Worm (Caenorhabditis elegans) whole organism, L1 larva: ENCODE data around the gene B0564.2.

Experiments used
- C16A3.4 ChIP-seq: fragments of 150-350 bp; optimal IDR thresholded peaks from 2 replicates; lab custom pipeline; 2014; ENCODE audit warnings: missing biosample characterization, missing genetic modification characterization
- C34B4.2 ChIP-seq: sonication (generic microtip); optimal IDR thresholded peaks from 2 replicates; lab custom pipeline; 2017; ENCODE audit warnings: mild to moderate bottlenecking, missing genetic modification characterization, missing compliant biosample characterization
- ama-1 ChIP-seq: fragments of 150-350 bp; optimal IDR thresholded peaks from 2 replicates; lab custom pipeline; 2014
- blmp-1 ChIP-seq: fragments of 150-350 bp; optimal IDR thresholded peaks from 2 replicates; lab custom pipeline; 2014; ENCODE audit warnings: missing biosample characterization, missing genetic modification characterization
- ceh-63 ChIP-seq: fragments of 200-800 bp; sonication (Bioruptor generic); optimal IDR thresholded peaks from 2 replicates; lab custom pipeline; 2018; ENCODE audit warnings: mild to moderate bottlenecking, missing genetic modification characterization, missing compliant biosample characterization
- ceh-88 ChIP-seq: fragments of 200-800 bp; sonication (Bioruptor generic); IDR thresholded peaks from 2 replicates; pipeline ENCODE4 v1.3.6; 2022; ENCODE audit warnings: missing genetic modification characterization, missing compliant biosample characterization
- elt-2 ChIP-seq: sonication (generic microtip); optimal IDR thresholded peaks from 2 replicates; lab custom pipeline; 2016; ENCODE audit warnings: missing genetic modification characterization, mild to moderate bottlenecking, inconsistent platforms, missing compliant biosample characterization, missing genetic modification reagents
- elt-3 ChIP-seq, 6 experiments: fragments of 150-350 bp in 1 of 6; sonication (generic microtip); optimal IDR thresholded peaks; 2 replicates each; lab custom pipeline; 2017 to 2018; ENCODE audit warnings: missing biosample characterization in 6 of 6, missing genetic modification characterization in 6 of 6, inconsistent platforms in 1 of 6
- fkh-10 ChIP-seq: sonication (generic microtip); optimal IDR thresholded peaks from 2 replicates; lab custom pipeline; 2017; ENCODE audit warnings: missing biosample characterization, missing genetic modification reagents, missing genetic modification characterization
- fkh-4 ChIP-seq: sonication (generic microtip); optimal IDR thresholded peaks from 2 replicates; lab custom pipeline; 2016; ENCODE audit warnings: missing compliant biosample characterization, missing genetic modification characterization, borderline replicate concordance
- hlh-4 ChIP-seq: sonication (generic microtip); optimal IDR thresholded peaks from 2 replicates; lab custom pipeline; 2016; ENCODE audit warnings: mild to moderate bottlenecking, missing genetic modification characterization, missing compliant biosample characterization
- lin-14 ChIP-seq: fragments of 200-800 bp; sonication (Bioruptor generic); optimal IDR thresholded peaks from 2 replicates; lab custom pipeline; 2018; ENCODE audit warnings: mild to moderate bottlenecking, missing genetic modification characterization, moderate library complexity, missing compliant biosample characterization
- lin-39 ChIP-seq: fragments of 150-350 bp; optimal IDR thresholded peaks from 2 replicates; lab custom pipeline; 2014; ENCODE audit warnings: missing biosample characterization, missing genetic modification reagents, missing genetic modification characterization
- lsy-2 ChIP-seq, 2 experiments: fragments of 150-350 bp; optimal IDR thresholded peaks; 2 replicates each; lab custom pipeline; 2014; ENCODE audit warnings: missing biosample characterization in 2 of 2, missing genetic modification characterization in 2 of 2
- mab-9 ChIP-seq: fragments of 200-800 bp; sonication (Bioruptor generic); IDR thresholded peaks from 2 replicates; pipeline ENCODE4 v1.3.6; 2022; ENCODE audit warnings: missing genetic modification reagents, missing genetic modification characterization, missing compliant biosample characterization
- mef-2 ChIP-seq: fragments of 150-350 bp; optimal IDR thresholded peaks from 2 replicates; lab custom pipeline; 2014; ENCODE audit warnings: missing biosample characterization, missing genetic modification characterization
- nhr-12 ChIP-seq: sonication (generic microtip); optimal IDR thresholded peaks from 2 replicates; lab custom pipeline; 2017; ENCODE audit warnings: missing biosample characterization, missing genetic modification characterization
- nhr-19 ChIP-seq: fragments of 200-800 bp; sonication (Bioruptor generic); conservative IDR thresholded peaks from 2 replicates; pipeline ENCODE4 v1.3.6; 2022; ENCODE audit warnings: missing genetic modification characterization, missing compliant biosample characterization
- nhr-20 ChIP-seq: sonication (generic microtip); optimal IDR thresholded peaks from 2 replicates; lab custom pipeline; 2016; ENCODE audit warnings: mild to moderate bottlenecking, missing genetic modification characterization, missing compliant biosample characterization
- nhr-28 ChIP-seq: fragments of 150-350 bp; optimal IDR thresholded peaks from 2 replicates; lab custom pipeline; 2014; ENCODE audit warnings: missing biosample characterization, missing genetic modification characterization
- nhr-71 ChIP-seq: sonication (generic microtip); optimal IDR thresholded peaks from 2 replicates; lab custom pipeline; 2016; ENCODE audit warnings: mild to moderate bottlenecking, missing genetic modification characterization, moderate library complexity, missing compliant biosample characterization
- nhr-77 ChIP-seq: fragments of 150-350 bp; optimal IDR thresholded peaks from 2 replicates; lab custom pipeline; 2014; ENCODE audit warnings: missing biosample characterization, missing genetic modification characterization
- nhr-84 ChIP-seq: sonication (generic microtip); optimal IDR thresholded peaks from 2 replicates; lab custom pipeline; 2017; ENCODE audit warnings: missing biosample characterization, missing genetic modification characterization
- nhr-90 ChIP-seq: sonication (generic microtip); optimal IDR thresholded peaks from 2 replicates; lab custom pipeline; 2016; ENCODE audit warnings: mild to moderate bottlenecking, missing genetic modification characterization, missing compliant biosample characterization; ENCODE audit not compliant: poor library complexity
- pqm-1 ChIP-seq: sonication (generic microtip); optimal IDR thresholded peaks from 3 replicates; lab custom pipeline; 2017; ENCODE audit warnings: missing biosample characterization, missing genetic modification characterization
- snu-23 ChIP-seq: sonication (generic microtip); optimal IDR thresholded peaks from 2 replicates; lab custom pipeline; 2016; ENCODE audit warnings: missing genetic modification characterization, missing compliant biosample characterization
- tbx-2 ChIP-seq: sonication (generic microtip); optimal IDR thresholded peaks from 2 replicates; lab custom pipeline; 2016; ENCODE audit warnings: missing genetic modification characterization, missing compliant biosample characterization
- unc-130 ChIP-seq: fragments of 150-350 bp; optimal IDR thresholded peaks from 2 replicates; lab custom pipeline; 2017; ENCODE audit warnings: missing biosample characterization, missing genetic modification characterization, inconsistent platforms
- unc-30 ChIP-seq: sonication (generic microtip); optimal IDR thresholded peaks from 2 replicates; lab custom pipeline; 2017; ENCODE audit warnings: missing biosample characterization, missing genetic modification characterization
- unc-86 ChIP-seq: sonication (generic microtip); optimal IDR thresholded peaks from 2 replicates; lab custom pipeline; 2016; ENCODE audit warnings: missing genetic modification characterization, missing compliant biosample characterization
- unc-98 ChIP-seq: fragments of 200-800 bp; sonication (Bioruptor generic); IDR thresholded peaks from 2 replicates; pipeline ENCODE4 v1.3.6; 2022; ENCODE audit warnings: missing genetic modification characterization, missing compliant biosample characterization
- zip-4 ChIP-seq: fragments of 200-800 bp; sonication (Bioruptor generic); optimal IDR thresholded peaks from 2 replicates; lab custom pipeline; 2018; ENCODE audit warnings: mild to moderate bottlenecking, missing genetic modification characterization, moderate library complexity, missing compliant biosample characterization
- ztf-11 ChIP-seq, 2 experiments: sonication (generic microtip); optimal IDR thresholded peaks; 2 replicates each; lab custom pipeline; 2016 to 2017; ENCODE audit warnings: missing genetic modification characterization in 2 of 2, missing biosample characterization in 1 of 2, missing compliant biosample characterization in 1 of 2
- ztf-4 ChIP-seq: fragments of 150-350 bp; optimal IDR thresholded peaks from 2 replicates; lab custom pipeline; 2014; ENCODE audit warnings: missing biosample characterization, missing genetic modification characterization

B0564.2 gene

ce11 chrIV:13110876-13111275 lies 3.4 kb downstream of the B0564.2 start:
- peak; percentile 19 for TF ChIP-seq nhr-20 (tag; lab: Kevin White, UChicago)
- no peak for TF ChIP-seq nhr-90 (tag; lab: Kevin White, UChicago)
- TF ChIP-seq elt-2 (tag; lab: Kevin White, UChicago): no peak
- no peak for TF ChIP-seq C16A3.4
- peak; percentile 27; the same call in 1 of the 2 replicates for TF ChIP-seq nhr-19 (GFP tag; lab: Robert Waterston, UW)
- peak; percentile 1 for TF ChIP-seq unc-130 (tag; lab: Kevin White, UChicago)
- peak; percentile 15 for TF ChIP-seq snu-23 (GFP tag; lab: Kevin White, UChicago)
- TF ChIP-seq C34B4.2 (tag; lab: Kevin White, UChicago): no peak
- no peak for TF ChIP-seq ceh-63 (GFP tag; lab: Kevin White, UChicago)
- no peak for TF ChIP-seq pqm-1 (tag; lab: Kevin White, UChicago)
- TF ChIP-seq nhr-77 (tag; lab: Kevin White, UChicago): no peak
- no peak for TF ChIP-seq hlh-4 (tag; lab: Kevin White, UChicago)
- TF ChIP-seq nhr-84 (tag; lab: Kevin White, UChicago): no peak
- peak; percentile 74 for TF ChIP-seq blmp-1
- TF ChIP-seq fkh-4 (tag; lab: Kevin White, UChicago): no peak
- no peak for TF ChIP-seq nhr-28 (tag; lab: Kevin White, UChicago)
- no peak for TF ChIP-seq tbx-2
- TF ChIP-seq lsy-2 (tag; optimal IDR thresholded peaks at IDR 0.05; lab: Kevin White, UChicago): peak in 1 of 2 experiments; percentile 19
- TF ChIP-seq lin-14: peak; percentile 11
- no peak for TF ChIP-seq ztf-4 (tag; lab: Kevin White, UChicago)
- TF ChIP-seq nhr-71: no peak
- no peak for TF ChIP-seq unc-86 (tag; lab: Kevin White, UChicago)
- TF ChIP-seq ceh-88 (GFP tag; lab: Robert Waterston, UW): no peak
- TF ChIP-seq elt-3 (tag; optimal IDR thresholded peaks at IDR 0.05; lab: Kevin White, UChicago): peak in 3 of 6 experiments; percentile 66 to 82 (median 66)
- TF ChIP-seq ztf-11 (tag; optimal IDR thresholded peaks at IDR 0.05; lab: Kevin White, UChicago): no peak
- TF ChIP-seq mef-2: no peak
- no peak for TF ChIP-seq nhr-12 (tag; lab: Kevin White, UChicago)

ce11 chrIV:13112982-13113381 lies 5.5 kb downstream of the B0564.2 start, which contains the start of gene best-2:
best-2 (minus strand) TSS chrIV:13113082.
- TF ChIP-seq unc-30 (tag; lab: Kevin White, UChicago): no peak
- TF ChIP-seq nhr-12 (tag; lab: Kevin White, UChicago): no peak
- no peak for TF ChIP-seq lin-39 (tag; lab: Kevin White, UChicago)
- no peak for TF ChIP-seq fkh-10 (GFP tag; lab: Kevin White, UChicago)

- TF ChIP-seq ama-1 (lab: Kevin White, UChicago): no peak
- TF ChIP-seq blmp-1: peak; percentile 87
- TF ChIP-seq, all 84 proteins: peak for 1
Observed at ce11 chrIV:13116679-13117078, 9.2 kb downstream of the B0564.2 start.

ce11 chrIV:13118794-13119193 lies 11.3 kb downstream of the B0564.2 start, which contains the start of gene unc-30:
unc-30 (plus strand) TSS chrIV:13118977.
- no peak for TF ChIP-seq unc-98 (GFP tag; lab: Robert Waterston, UW)
- TF ChIP-seq lsy-2 (tag; optimal IDR thresholded peaks at IDR 0.05; lab: Kevin White, UChicago): peak in 1 of 2 experiments; percentile 8
- peak; percentile 27 for TF ChIP-seq lin-14
- 0 out of 2 replicates have a peak, but pooled peaks have one; percentile 26 for TF ChIP-seq mab-9 (GFP tag; lab: Robert Waterston, UW)

ce11 chrIV:13121396-13121795 lies 13.9 kb downstream of the B0564.2 start:
- TF ChIP-seq zip-4 (GFP tag; lab: Kevin White, UChicago): no peak
